Worm (Caenorhabditis elegans) whole organism, L2 larva: ENCODE measurements around the gene F15G9.6.

Experiments
- R02D3.7 ChIP-seq: fragments of 150-350 bp; optimal IDR thresholded peaks from 2 replicates; lab custom pipeline; 2014; ENCODE audit warnings: missing biosample characterization, missing genetic modification characterization
- Y55F3AM.14 ChIP-seq: fragments of 200-800 bp; sonication (Bioruptor generic); optimal IDR thresholded peaks from 2 replicates; lab custom pipeline; 2018; ENCODE audit warnings: mild to moderate bottlenecking, missing genetic modification characterization, missing compliant biosample characterization
- ZK546.5 ChIP-seq: sonication (generic microtip); optimal IDR thresholded peaks from 2 replicates; lab custom pipeline; 2017; ENCODE audit warnings: missing biosample characterization, missing genetic modification characterization
- alr-1 ChIP-seq: fragments of 150-350 bp; optimal IDR thresholded peaks from 2 replicates; lab custom pipeline; 2014; ENCODE audit warnings: missing biosample characterization, missing genetic modification characterization
- aly-2 ChIP-seq: fragments of 150-350 bp; optimal IDR thresholded peaks from 2 replicates; lab custom pipeline; 2014; ENCODE audit warnings: missing biosample characterization, missing genetic modification characterization
- ama-1 ChIP-seq: fragments of 150-350 bp; optimal IDR thresholded peaks from 2 replicates; lab custom pipeline; 2018; ENCODE audit warnings: inconsistent platforms
- blmp-1 ChIP-seq: sonication (generic microtip); optimal IDR thresholded peaks from 2 replicates; lab custom pipeline; 2017; ENCODE audit warnings: missing genetic modification characterization, mild to moderate bottlenecking, missing compliant biosample characterization, antibody characterized with exemption, moderate library complexity; ENCODE audit not compliant: insufficient read depth
- ceh-16 ChIP-seq: fragments of 150-350 bp; optimal IDR thresholded peaks from 2 replicates; lab custom pipeline; 2014; ENCODE audit warnings: missing biosample characterization, missing genetic modification characterization
- ceh-82 ChIP-seq: fragments of 150-350 bp; optimal IDR thresholded peaks from 2 replicates; lab custom pipeline; 2014; ENCODE audit warnings: missing biosample characterization, missing genetic modification characterization
- crh-2 ChIP-seq: sonication (generic microtip); optimal IDR thresholded peaks from 2 replicates; lab custom pipeline; 2017; ENCODE audit warnings: missing biosample characterization, missing genetic modification characterization
- dmd-4 ChIP-seq: sonication (generic microtip); optimal IDR thresholded peaks from 2 replicates; lab custom pipeline; 2017; ENCODE audit warnings: missing biosample characterization, missing genetic modification characterization
- elt-1 ChIP-seq: fragments of 150-350 bp; optimal IDR thresholded peaks from 2 replicates; lab custom pipeline; 2014; ENCODE audit warnings: missing biosample characterization, missing genetic modification characterization
- elt-3 ChIP-seq: sonication (generic microtip); optimal IDR thresholded peaks from 2 replicates; lab custom pipeline; 2017; ENCODE audit warnings: missing biosample characterization, missing genetic modification characterization
- fos-1 ChIP-seq: fragments of 150-350 bp; optimal IDR thresholded peaks from 2 replicates; lab custom pipeline; 2014; ENCODE audit warnings: missing biosample characterization, missing genetic modification characterization
- gmeb-1 ChIP-seq: fragments of 150-350 bp; optimal IDR thresholded peaks from 2 replicates; lab custom pipeline; 2014; ENCODE audit warnings: missing biosample characterization, missing genetic modification characterization
- lin-11 ChIP-seq: fragments of 150-350 bp; sonication (generic microtip); optimal IDR thresholded peaks from 2 replicates; lab custom pipeline; 2014; ENCODE audit warnings: missing biosample characterization, missing genetic modification characterization, inconsistent platforms, mixed read lengths
- lin-13 ChIP-seq: fragments of 150-350 bp; optimal IDR thresholded peaks from 2 replicates; lab custom pipeline; 2014; ENCODE audit warnings: missing biosample characterization, missing genetic modification reagents, missing genetic modification characterization
- lin-39 ChIP-seq: fragments of 150-350 bp; optimal IDR thresholded peaks from 2 replicates; lab custom pipeline; 2014; ENCODE audit warnings: missing biosample characterization, missing genetic modification reagents, missing genetic modification characterization
- lsy-2 ChIP-seq, 2 experiments: fragments of 150-350 bp in 1 of 2; sonication (generic microtip) in 1 of 2; optimal IDR thresholded peaks; 2 replicates each; lab custom pipeline; 2014 to 2017; ENCODE audit warnings: missing biosample characterization in 2 of 2, missing genetic modification characterization in 2 of 2
- mab-5 ChIP-seq: fragments of 150-350 bp; optimal IDR thresholded peaks from 2 replicates; lab custom pipeline; 2014; ENCODE audit warnings: missing biosample characterization, missing genetic modification characterization
- mbf-1 ChIP-seq: sonication (generic microtip); optimal IDR thresholded peaks from 2 replicates; lab custom pipeline; 2017; ENCODE audit warnings: missing biosample characterization, missing genetic modification characterization
- mdl-1 ChIP-seq, 2 experiments: fragments of 150-350 bp in 1 of 2; sonication (generic microtip) in 1 of 2; optimal IDR thresholded peaks; 2 replicates each; lab custom pipeline; 2017; ENCODE audit warnings: missing biosample characterization in 2 of 2, missing genetic modification characterization in 2 of 2
- nhr-11 ChIP-seq: fragments of 150-350 bp; optimal IDR thresholded peaks from 2 replicates; lab custom pipeline; 2014; ENCODE audit warnings: missing biosample characterization, missing genetic modification characterization
- nhr-12 ChIP-seq: fragments of 150-350 bp; optimal IDR thresholded peaks from 2 replicates; lab custom pipeline; 2014; ENCODE audit warnings: missing biosample characterization, missing genetic modification characterization
- nhr-129 ChIP-seq: fragments of 150-350 bp; optimal IDR thresholded peaks from 2 replicates; lab custom pipeline; 2014; ENCODE audit warnings: missing biosample characterization, missing genetic modification characterization
- nhr-21 ChIP-seq: fragments of 150-350 bp; optimal IDR thresholded peaks from 2 replicates; lab custom pipeline; 2014; ENCODE audit warnings: missing biosample characterization, missing genetic modification characterization
- nhr-23 ChIP-seq: fragments of 150-350 bp; optimal IDR thresholded peaks from 2 replicates; lab custom pipeline; 2014; ENCODE audit warnings: missing biosample characterization, missing genetic modification reagents, missing genetic modification characterization
- nhr-25 ChIP-seq: fragments of 150-350 bp; sonication (generic microtip); optimal IDR thresholded peaks from 3 replicates; lab custom pipeline; 2014; ENCODE audit warnings: missing biosample characterization, missing genetic modification characterization
- nhr-6 ChIP-seq: fragments of 150-350 bp; optimal IDR thresholded peaks from 2 replicates; lab custom pipeline; 2014; ENCODE audit warnings: missing biosample characterization, missing genetic modification characterization
- nhr-77 ChIP-seq: fragments of 150-350 bp; optimal IDR thresholded peaks from 2 replicates; lab custom pipeline; 2014; ENCODE audit warnings: missing biosample characterization, missing genetic modification characterization
- peb-1 ChIP-seq: fragments of 150-350 bp; optimal IDR thresholded peaks from 2 replicates; lab custom pipeline; 2014; ENCODE audit warnings: missing biosample characterization, missing genetic modification characterization
- sma-3 ChIP-seq: sonication (generic microtip); optimal IDR thresholded peaks from 2 replicates; lab custom pipeline; 2016; ENCODE audit warnings: missing genetic modification reagents, missing genetic modification characterization, missing compliant biosample characterization
- sma-9 ChIP-seq, 2 experiments: fragments of 150-350 bp in 1 of 2; sonication (generic microtip) in 1 of 2; optimal IDR thresholded peaks; 2 replicates each; lab custom pipeline; 2014 to 2016; ENCODE audit warnings: missing genetic modification characterization in 2 of 2, mild to moderate bottlenecking in 1 of 2, missing biosample characterization in 1 of 2, missing compliant biosample characterization in 1 of 2, missing genetic modification reagents in 1 of 2, moderate library complexity in 1 of 2
- unc-39 ChIP-seq: fragments of 150-350 bp; optimal IDR thresholded peaks from 2 replicates; lab custom pipeline; 2014; ENCODE audit warnings: missing biosample characterization, missing genetic modification characterization
- unc-62 ChIP-seq: fragments of 150-350 bp; optimal IDR thresholded peaks from 2 replicates; lab custom pipeline; 2014; ENCODE audit warnings: missing biosample characterization, missing genetic modification reagents, missing genetic modification characterization
- zag-1 ChIP-seq: fragments of 150-350 bp; optimal IDR thresholded peaks from 2 replicates; lab custom pipeline; 2014; ENCODE audit warnings: missing biosample characterization, missing genetic modification characterization
- ztf-1 ChIP-seq: fragments of 200-800 bp; sonication (Bioruptor generic); conservative IDR thresholded peaks from 2 replicates; pipeline ENCODE4 v1.3.6; 2022; ENCODE audit warnings: missing genetic modification characterization, missing compliant biosample characterization
- ztf-11 ChIP-seq: sonication (generic microtip); optimal IDR thresholded peaks from 2 replicates; lab custom pipeline; 2017; ENCODE audit warnings: missing biosample characterization, missing genetic modification characterization
- ztf-4 ChIP-seq: fragments of 150-350 bp; optimal IDR thresholded peaks from 2 replicates; lab custom pipeline; 2014; ENCODE audit warnings: missing biosample characterization, missing genetic modification characterization

Gene F15G9.6

ce11 chrX:9680119-9680682, 29.4 kb upstream of the F15G9.6 start, which contains the start of gene ifp-1:
Gene ifp-1, minus strand, starts transcription at chrX:9680169.
- peak; percentile 49 for TF ChIP-seq crh-2 (tag; lab: Kevin White, UChicago)
- TF ChIP-seq mbf-1 = no peak
- TF ChIP-seq elt-1 (tag; lab: Kevin White, UChicago) = no peak
- TF ChIP-seq sma-3 (GFP tag; lab: Kevin White, UChicago) = no peak
- no peak for TF ChIP-seq ceh-82
- no peak for TF ChIP-seq ceh-16 (tag; lab: Kevin White, UChicago)
- TF ChIP-seq nhr-6 (tag; lab: Kevin White, UChicago) = no peak
- TF ChIP-seq blmp-1 = no peak
- no peak for TF ChIP-seq nhr-21 (tag; lab: Kevin White, UChicago)
- TF ChIP-seq nhr-129 = no peak
- no peak for TF ChIP-seq lin-11 (tag; lab: Kevin White, UChicago)
- no peak for TF ChIP-seq lin-39
- no peak for TF ChIP-seq dmd-4 (tag; lab: Kevin White, UChicago)
- TF ChIP-seq aly-2 = no peak
- peak in 1 of 2 experiments; percentile 34 for TF ChIP-seq mdl-1 (tag; optimal IDR thresholded peaks at IDR 0.05; lab: Kevin White, UChicago)
- peak; percentile 88 for TF ChIP-seq fos-1 (tag; lab: Kevin White, UChicago)
- TF ChIP-seq unc-62 (GFP tag; lab: Kevin White, UChicago) = no peak
- no peak for TF ChIP-seq ztf-11
- no peak for TF ChIP-seq lsy-2 (tag; optimal IDR thresholded peaks at IDR 0.05; lab: Kevin White, UChicago)
- TF ChIP-seq nhr-23 (tag; lab: Kevin White, UChicago) = no peak
- no peak for TF ChIP-seq nhr-11 (tag; lab: Kevin White, UChicago)
- peak; percentile 37 for TF ChIP-seq sma-9 (GFP tag; optimal IDR thresholded peaks at IDR 0.05; lab: Kevin White, UChicago)
- TF ChIP-seq sma-9 (tag; optimal IDR thresholded peaks at IDR 0.05; lab: Kevin White, UChicago) = no peak
- TF ChIP-seq alr-1 (tag; lab: Kevin White, UChicago) = no peak
- no peak for TF ChIP-seq Y55F3AM.14 (GFP tag; lab: Kevin White, UChicago)
- no peak for TF ChIP-seq zag-1 (tag; lab: Kevin White, UChicago)
- TF ChIP-seq R02D3.7 (tag; lab: Kevin White, UChicago) = no peak
- TF ChIP-seq gmeb-1 = peak; percentile 53
- TF ChIP-seq ztf-1 (GFP tag; lab: Robert Waterston, UW) = no peak
- TF ChIP-seq nhr-25 (tag; lab: Kevin White, UChicago) = no peak
- TF ChIP-seq unc-39 (tag; lab: Kevin White, UChicago) = no peak
- no peak for TF ChIP-seq mab-5 (tag; lab: Kevin White, UChicago)
- TF ChIP-seq nhr-77 (tag; lab: Kevin White, UChicago) = no peak
- no peak for TF ChIP-seq peb-1
- no peak for TF ChIP-seq ZK546.5
- no peak for TF ChIP-seq ztf-4
- TF ChIP-seq elt-3 (tag; lab: Kevin White, UChicago) = no peak
- TF ChIP-seq, all 48 proteins: peak for 5

- TF ChIP-seq fos-1 (tag; lab: Kevin White, UChicago) (peak; percentile 52), crh-2 (tag; lab: Kevin White, UChicago) (peak; percentile 1), ceh-16 (tag; lab: Kevin White, UChicago) (no peak)
Measured at ce11 chrX:9687264-9687663, 22.3 kb upstream of the F15G9.6 start.

ce11 chrX:9690445-9690844, 19.1 kb upstream of the F15G9.6 start, which contains the start of gene npr-18:
Gene npr-18, plus strand, starts transcription at chrX:9690745.
- no peak for TF ChIP-seq gmeb-1
- no peak for TF ChIP-seq lin-11 (tag; lab: Kevin White, UChicago)
- TF ChIP-seq alr-1 (tag; lab: Kevin White, UChicago) = no peak
- TF ChIP-seq sma-3 (GFP tag; lab: Kevin White, UChicago) = no peak
- no peak for TF ChIP-seq crh-2 (tag; lab: Kevin White, UChicago)

ce11 chrX:9697655-9698054, 11.9 kb upstream of the F15G9.6 start:
- TF ChIP-seq elt-1 (tag; lab: Kevin White, UChicago) = no peak
- TF ChIP-seq ceh-82 = no peak
- no peak for TF ChIP-seq ztf-1 (GFP tag; lab: Robert Waterston, UW)
- no peak for TF ChIP-seq ama-1 (lab: Kevin White, UChicago)
- no peak for TF ChIP-seq crh-2 (tag; lab: Kevin White, UChicago)
- TF ChIP-seq nhr-12 = no peak
- TF ChIP-seq lin-13 = no peak
